Fruit fly (Drosophila melanogaster) whole organism, embryonic: ENCODE measurements around the gene ND-13A.

ENCODE experiments used
- Blimp-1 ChIP-seq: fragments of 200-800 bp; sonication (Bioruptor generic); optimal IDR thresholded peaks from 3 replicates; lab custom pipeline; 2018; ENCODE audit warnings: missing biosample characterization, missing genetic modification characterization, mild to moderate bottlenecking, moderate library complexity, missing genetic modification reagents
- CG10462 ChIP-seq: fragments of 200-800 bp; sonication (Bioruptor generic); optimal IDR thresholded peaks from 2 replicates; lab custom pipeline; 2016; ENCODE audit warnings: missing biosample characterization, missing genetic modification characterization
- CG11398 ChIP-seq: fragments of 200-800 bp; sonication (Bioruptor generic); optimal IDR thresholded peaks from 2 replicates; lab custom pipeline; 2016; ENCODE audit warnings: missing biosample characterization, missing genetic modification characterization
- CG16779 ChIP-seq: fragments of 200-800 bp; sonication (Bioruptor generic); IDR thresholded peaks from 2 replicates; pipeline ENCODE4 v1.3.6; 2022; ENCODE audit warnings: missing biosample characterization, missing genetic modification characterization
- CG18262 ChIP-seq: fragments of 200-800 bp; optimal IDR thresholded peaks from 3 replicates; lab custom pipeline; 2019; ENCODE audit warnings: missing biosample characterization, mild to moderate bottlenecking, missing genetic modification characterization, moderate library complexity
- CG3281 ChIP-seq: fragments of 200-800 bp; sonication (Bioruptor generic); optimal IDR thresholded peaks from 3 replicates; lab custom pipeline; 2017; ENCODE audit warnings: missing biosample characterization, mild to moderate bottlenecking, missing genetic modification characterization
- CG3407 ChIP-seq: fragments of 200-800 bp; sonication (Bioruptor generic); optimal IDR thresholded peaks from 2 replicates; lab custom pipeline; 2018; ENCODE audit warnings: missing biosample characterization, mild to moderate bottlenecking, missing genetic modification characterization
- HLH3B ChIP-seq: fragments of 200-800 bp; sonication (Bioruptor generic); IDR thresholded peaks from 2 replicates; pipeline ENCODE4 v1.3.6; 2022; ENCODE audit warnings: missing biosample characterization, missing genetic modification characterization
- Usf ChIP-seq: fragments of 200-800 bp; sonication (Bioruptor generic); optimal IDR thresholded peaks from 2 replicates; lab custom pipeline; 2017; ENCODE audit warnings: missing genotype, missing biosample characterization, missing genetic modification characterization
- chm ChIP-seq: fragments of 200-800 bp; sonication (Bioruptor generic); IDR thresholded peaks from 2 replicates; pipeline ENCODE4 v1.3.6; 2022; ENCODE audit warnings: missing biosample characterization, missing genetic modification characterization
- h ChIP-seq: fragments of >200 bp; optimal IDR thresholded peaks from 2 replicates; lab custom pipeline; 2017
- sna ChIP-seq: fragments of 200-800 bp; sonication (Bioruptor generic); IDR thresholded peaks from 2 replicates; pipeline ENCODE4 v1.3.6; 2022; ENCODE audit warnings: missing biosample characterization, missing genetic modification characterization; ENCODE audit not compliant: partially characterized antibody
- unc-4 ChIP-seq: fragments of 200-800 bp; sonication (Bioruptor generic); IDR thresholded peaks from 2 replicates; pipeline ENCODE4 v1.3.6; 2022; ENCODE audit warnings: missing biosample characterization, missing genetic modification characterization; ENCODE audit not compliant: partially characterized antibody
- yki ChIP-seq: fragments of >200 bp; optimal IDR thresholded peaks from 3 replicates; lab custom pipeline; 2018

dm6 chr2L:5116489-5116888 is 16.4 kb upstream of the ND-13A start:
- TF ChIP-seq unc-4 (GFP tag; lab: Robert Waterston, UW) (no peak), CG3281 (GFP tag; lab: Kevin White, UChicago) (no peak), Blimp-1 (no peak), CG10462 (GFP tag; lab: Kevin White, UChicago) (no peak), CG18262 (tag; lab: Kevin White, UChicago) (no peak), sna (GFP tag; lab: Robert Waterston, UW) (no peak), h (no peak), CG16779 (GFP tag; lab: Robert Waterston, UW) (no peak), yki (lab: Kevin White, UChicago) (no peak), HLH3B (GFP tag; lab: Robert Waterston, UW) (no peak), CG3407 (GFP tag; lab: Kevin White, UChicago) (no peak), Usf (GFP tag; lab: Kevin White, UChicago) (no peak), CG11398 (GFP tag; lab: Kevin White, UChicago) (no peak), chm (no peak)
